Worm (Caenorhabditis elegans) whole organism, L2 larva: ENCODE measurements around the gene C52A10.3.

Experiments
- C34F6.9 ChIP-seq: fragments of 150-350 bp; optimal IDR thresholded peaks from 2 replicates; lab custom pipeline; 2014; ENCODE audit warnings: missing biosample characterization, missing genetic modification characterization
- F13H6.1 ChIP-seq: sonication (generic microtip); optimal IDR thresholded peaks from 2 replicates; lab custom pipeline; 2016; ENCODE audit warnings: missing genetic modification characterization, missing compliant biosample characterization
- R02D3.7 ChIP-seq: fragments of 150-350 bp; optimal IDR thresholded peaks from 2 replicates; lab custom pipeline; 2014; ENCODE audit warnings: missing biosample characterization, missing genetic modification characterization
- Y55F3AM.14 ChIP-seq: fragments of 200-800 bp; sonication (Bioruptor generic); optimal IDR thresholded peaks from 2 replicates; lab custom pipeline; 2018; ENCODE audit warnings: mild to moderate bottlenecking, missing genetic modification characterization, missing compliant biosample characterization
- ZK546.5 ChIP-seq: sonication (generic microtip); optimal IDR thresholded peaks from 2 replicates; lab custom pipeline; 2017; ENCODE audit warnings: missing biosample characterization, missing genetic modification characterization
- alr-1 ChIP-seq: fragments of 150-350 bp; optimal IDR thresholded peaks from 2 replicates; lab custom pipeline; 2014; ENCODE audit warnings: missing biosample characterization, missing genetic modification characterization
- aly-2 ChIP-seq: fragments of 150-350 bp; optimal IDR thresholded peaks from 2 replicates; lab custom pipeline; 2014; ENCODE audit warnings: missing biosample characterization, missing genetic modification characterization
- ama-1 ChIP-seq: fragments of 150-350 bp; optimal IDR thresholded peaks from 2 replicates; lab custom pipeline; 2018; ENCODE audit warnings: inconsistent platforms
- blmp-1 ChIP-seq: sonication (generic microtip); optimal IDR thresholded peaks from 2 replicates; lab custom pipeline; 2017; ENCODE audit warnings: missing genetic modification characterization, mild to moderate bottlenecking, missing compliant biosample characterization, antibody characterized with exemption, moderate library complexity; ENCODE audit not compliant: insufficient read depth
- ceh-16 ChIP-seq: fragments of 150-350 bp; optimal IDR thresholded peaks from 2 replicates; lab custom pipeline; 2014; ENCODE audit warnings: missing biosample characterization, missing genetic modification characterization
- ceh-82 ChIP-seq: fragments of 150-350 bp; optimal IDR thresholded peaks from 2 replicates; lab custom pipeline; 2014; ENCODE audit warnings: missing biosample characterization, missing genetic modification characterization
- crh-2 ChIP-seq: sonication (generic microtip); optimal IDR thresholded peaks from 2 replicates; lab custom pipeline; 2017; ENCODE audit warnings: missing biosample characterization, missing genetic modification characterization
- dmd-4 ChIP-seq: sonication (generic microtip); optimal IDR thresholded peaks from 2 replicates; lab custom pipeline; 2017; ENCODE audit warnings: missing biosample characterization, missing genetic modification characterization
- egl-27 ChIP-seq: sonication (generic microtip); optimal IDR thresholded peaks from 3 replicates; lab custom pipeline; 2017; ENCODE audit warnings: missing biosample characterization, missing genetic modification reagents, missing genetic modification characterization
- elt-1 ChIP-seq: fragments of 150-350 bp; optimal IDR thresholded peaks from 2 replicates; lab custom pipeline; 2014; ENCODE audit warnings: missing biosample characterization, missing genetic modification characterization
- elt-3 ChIP-seq: sonication (generic microtip); optimal IDR thresholded peaks from 2 replicates; lab custom pipeline; 2017; ENCODE audit warnings: missing biosample characterization, missing genetic modification characterization
- fos-1 ChIP-seq: fragments of 150-350 bp; optimal IDR thresholded peaks from 2 replicates; lab custom pipeline; 2014; ENCODE audit warnings: missing biosample characterization, missing genetic modification characterization
- gmeb-1 ChIP-seq: fragments of 150-350 bp; optimal IDR thresholded peaks from 2 replicates; lab custom pipeline; 2014; ENCODE audit warnings: missing biosample characterization, missing genetic modification characterization
- lin-11 ChIP-seq: fragments of 150-350 bp; sonication (generic microtip); optimal IDR thresholded peaks from 2 replicates; lab custom pipeline; 2014; ENCODE audit warnings: missing biosample characterization, missing genetic modification characterization, inconsistent platforms, mixed read lengths
- lin-13 ChIP-seq: fragments of 150-350 bp; optimal IDR thresholded peaks from 2 replicates; lab custom pipeline; 2014; ENCODE audit warnings: missing biosample characterization, missing genetic modification reagents, missing genetic modification characterization
- lin-39 ChIP-seq: fragments of 150-350 bp; optimal IDR thresholded peaks from 2 replicates; lab custom pipeline; 2014; ENCODE audit warnings: missing biosample characterization, missing genetic modification reagents, missing genetic modification characterization
- lsy-2 ChIP-seq, 2 experiments: fragments of 150-350 bp in 1 of 2; sonication (generic microtip) in 1 of 2; optimal IDR thresholded peaks; 2 replicates each; lab custom pipeline; 2014 to 2017; ENCODE audit warnings: missing biosample characterization in 2 of 2, missing genetic modification characterization in 2 of 2
- mab-5 ChIP-seq: fragments of 150-350 bp; optimal IDR thresholded peaks from 2 replicates; lab custom pipeline; 2014; ENCODE audit warnings: missing biosample characterization, missing genetic modification characterization
- mbf-1 ChIP-seq: sonication (generic microtip); optimal IDR thresholded peaks from 2 replicates; lab custom pipeline; 2017; ENCODE audit warnings: missing biosample characterization, missing genetic modification characterization
- mdl-1 ChIP-seq, 2 experiments: fragments of 150-350 bp in 1 of 2; sonication (generic microtip) in 1 of 2; optimal IDR thresholded peaks; 2 replicates each; lab custom pipeline; 2017; ENCODE audit warnings: missing biosample characterization in 2 of 2, missing genetic modification characterization in 2 of 2
- nhr-10 ChIP-seq: sonication (generic microtip); optimal IDR thresholded peaks from 2 replicates; lab custom pipeline; 2017; ENCODE audit warnings: missing biosample characterization, missing genetic modification characterization
- nhr-11 ChIP-seq: fragments of 150-350 bp; optimal IDR thresholded peaks from 2 replicates; lab custom pipeline; 2014; ENCODE audit warnings: missing biosample characterization, missing genetic modification characterization
- nhr-12 ChIP-seq: fragments of 150-350 bp; optimal IDR thresholded peaks from 2 replicates; lab custom pipeline; 2014; ENCODE audit warnings: missing biosample characterization, missing genetic modification characterization
- nhr-129 ChIP-seq: fragments of 150-350 bp; optimal IDR thresholded peaks from 2 replicates; lab custom pipeline; 2014; ENCODE audit warnings: missing biosample characterization, missing genetic modification characterization
- nhr-21 ChIP-seq: fragments of 150-350 bp; optimal IDR thresholded peaks from 2 replicates; lab custom pipeline; 2014; ENCODE audit warnings: missing biosample characterization, missing genetic modification characterization
- nhr-23 ChIP-seq: fragments of 150-350 bp; optimal IDR thresholded peaks from 2 replicates; lab custom pipeline; 2014; ENCODE audit warnings: missing biosample characterization, missing genetic modification reagents, missing genetic modification characterization
- nhr-237 ChIP-seq: fragments of 150-350 bp; optimal IDR thresholded peaks from 2 replicates; lab custom pipeline; 2014; ENCODE audit warnings: missing biosample characterization, missing genetic modification characterization
- nhr-25 ChIP-seq: fragments of 150-350 bp; sonication (generic microtip); optimal IDR thresholded peaks from 3 replicates; lab custom pipeline; 2014; ENCODE audit warnings: missing biosample characterization, missing genetic modification characterization
- nhr-6 ChIP-seq: fragments of 150-350 bp; optimal IDR thresholded peaks from 2 replicates; lab custom pipeline; 2014; ENCODE audit warnings: missing biosample characterization, missing genetic modification characterization
- nhr-77 ChIP-seq: fragments of 150-350 bp; optimal IDR thresholded peaks from 2 replicates; lab custom pipeline; 2014; ENCODE audit warnings: missing biosample characterization, missing genetic modification characterization
- peb-1 ChIP-seq: fragments of 150-350 bp; optimal IDR thresholded peaks from 2 replicates; lab custom pipeline; 2014; ENCODE audit warnings: missing biosample characterization, missing genetic modification characterization
- sem-4 ChIP-seq: fragments of 150-350 bp; optimal IDR thresholded peaks from 2 replicates; lab custom pipeline; 2014; ENCODE audit warnings: missing biosample characterization, missing genetic modification reagents, missing genetic modification characterization
- skn-1 ChIP-seq: sonication (generic microtip); optimal IDR thresholded peaks from 2 replicates; lab custom pipeline; 2017; ENCODE audit warnings: missing biosample characterization, missing genetic modification characterization
- sma-3 ChIP-seq: sonication (generic microtip); optimal IDR thresholded peaks from 2 replicates; lab custom pipeline; 2016; ENCODE audit warnings: missing genetic modification reagents, missing genetic modification characterization, missing compliant biosample characterization
- sma-9 ChIP-seq, 2 experiments: fragments of 150-350 bp in 1 of 2; sonication (generic microtip) in 1 of 2; optimal IDR thresholded peaks; 2 replicates each; lab custom pipeline; 2014 to 2016; ENCODE audit warnings: missing genetic modification characterization in 2 of 2, mild to moderate bottlenecking in 1 of 2, missing biosample characterization in 1 of 2, missing compliant biosample characterization in 1 of 2, missing genetic modification reagents in 1 of 2, moderate library complexity in 1 of 2
- snpc-4 ChIP-seq: fragments of 150-350 bp; optimal IDR thresholded peaks from 2 replicates; lab custom pipeline; 2014; ENCODE audit warnings: missing biosample characterization, missing genetic modification characterization
- unc-39 ChIP-seq: fragments of 150-350 bp; optimal IDR thresholded peaks from 2 replicates; lab custom pipeline; 2014; ENCODE audit warnings: missing biosample characterization, missing genetic modification characterization
- unc-55 ChIP-seq: fragments of 150-350 bp; sonication (generic microtip); optimal IDR thresholded peaks from 3 replicates; lab custom pipeline; 2014; ENCODE audit warnings: missing biosample characterization, missing genetic modification reagents, missing genetic modification characterization
- unc-62 ChIP-seq: fragments of 150-350 bp; optimal IDR thresholded peaks from 2 replicates; lab custom pipeline; 2014; ENCODE audit warnings: missing biosample characterization, missing genetic modification reagents, missing genetic modification characterization
- zag-1 ChIP-seq: fragments of 150-350 bp; optimal IDR thresholded peaks from 2 replicates; lab custom pipeline; 2014; ENCODE audit warnings: missing biosample characterization, missing genetic modification characterization
- ztf-1 ChIP-seq: fragments of 200-800 bp; sonication (Bioruptor generic); conservative IDR thresholded peaks from 2 replicates; pipeline ENCODE4 v1.3.6; 2022; ENCODE audit warnings: missing genetic modification characterization, missing compliant biosample characterization
- ztf-11 ChIP-seq: sonication (generic microtip); optimal IDR thresholded peaks from 2 replicates; lab custom pipeline; 2017; ENCODE audit warnings: missing biosample characterization, missing genetic modification characterization
- ztf-4 ChIP-seq: fragments of 150-350 bp; optimal IDR thresholded peaks from 2 replicates; lab custom pipeline; 2014; ENCODE audit warnings: missing biosample characterization, missing genetic modification characterization

The C52A10.3 gene

DNA sequence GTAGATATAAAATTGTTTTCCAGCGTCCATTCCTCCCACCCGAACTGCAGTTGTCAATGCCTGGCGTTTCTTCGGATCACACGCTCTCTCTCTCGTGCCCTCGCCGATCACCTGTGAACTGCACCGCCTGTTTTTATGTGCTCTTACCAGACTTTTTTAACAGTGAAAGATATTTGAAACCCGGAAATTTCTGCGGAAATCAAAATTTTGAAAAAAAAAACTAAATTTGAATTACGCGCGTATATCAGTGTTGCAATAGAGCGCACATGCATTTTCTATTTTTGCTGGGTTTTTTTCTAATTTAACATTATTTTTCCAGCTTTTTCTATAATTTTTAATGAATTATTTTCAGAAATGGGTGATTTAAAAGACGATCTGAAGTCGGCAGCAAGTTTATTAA is 35.2 kb downstream of the C52A10.3 start, which contains the start of gene ttc-37:
TSS of gene ttc-37 (plus strand) at position 349 of the 400 bp plus-strand sequence.
- TF ChIP-seq mbf-1 (no peak), fos-1 (tag; lab: Kevin White, UChicago) (peak; percentile 17), snpc-4 (no peak), C34F6.9 (tag; lab: Kevin White, UChicago) (peak; percentile 79), sma-3 (peak; percentile 54), nhr-25 (tag; lab: Kevin White, UChicago) (peak; percentile 36), crh-2 (tag; lab: Kevin White, UChicago) (peak; percentile 55), alr-1 (tag; lab: Kevin White, UChicago) (no peak), nhr-23 (no peak), ceh-16 (no peak), ama-1 (lab: Kevin White, UChicago) (no peak), ZK546.5 (tag; lab: Kevin White, UChicago) (no peak), nhr-77 (tag; lab: Kevin White, UChicago) (no peak), blmp-1 (tag; lab: Kevin White, UChicago) (no peak), dmd-4 (no peak), ceh-82 (tag; lab: Kevin White, UChicago) (no peak), lin-11 (tag; lab: Kevin White, UChicago) (no peak), nhr-11 (tag; lab: Kevin White, UChicago) (no peak), R02D3.7 (tag; lab: Kevin White, UChicago) (no peak), aly-2 (tag; lab: Kevin White, UChicago) (no peak), sem-4 (tag; lab: Kevin White, UChicago) (no peak), egl-27 (peak; percentile 13), Y55F3AM.14 (GFP tag; lab: Kevin White, UChicago) (no peak), peb-1 (tag; lab: Kevin White, UChicago) (no peak), skn-1 (tag; lab: Kevin White, UChicago) (no peak), nhr-6 (tag; lab: Kevin White, UChicago) (no peak), mab-5 (tag; lab: Kevin White, UChicago) (no peak), sma-9 (GFP tag; optimal IDR thresholded peaks at IDR 0.05; lab: Kevin White, UChicago) (no peak), sma-9 (tag; optimal IDR thresholded peaks at IDR 0.05; lab: Kevin White, UChicago) (no peak), ztf-1 (no peak), mdl-1 (tag; optimal IDR thresholded peaks at IDR 0.05; lab: Kevin White, UChicago) (no peak), ztf-4 (no peak), F13H6.1 (tag; lab: Kevin White, UChicago) (peak; percentile 53), nhr-21 (tag; lab: Kevin White, UChicago) (no peak), elt-3 (no peak), nhr-129 (tag; lab: Kevin White, UChicago) (peak; percentile 22), gmeb-1 (peak; percentile 99), unc-55 (GFP tag; lab: Kevin White, UChicago) (peak; percentile 89), lin-13 (peak; percentile 6), lsy-2 (tag; optimal IDR thresholded peaks at IDR 0.05; lab: Kevin White, UChicago) (peak; percentile 33 to 82), elt-1 (tag; lab: Kevin White, UChicago) (no peak), ztf-11 (tag; lab: Kevin White, UChicago) (no peak), unc-62 (no peak), zag-1 (tag; lab: Kevin White, UChicago) (no peak), nhr-12 (tag; lab: Kevin White, UChicago) (no peak), unc-39 (tag; lab: Kevin White, UChicago) (no peak), lin-39 (tag; lab: Kevin White, UChicago) (no peak), nhr-237 (tag; lab: Kevin White, UChicago) (no peak), nhr-10 (tag; lab: Kevin White, UChicago) (no peak)
